Fruit fly (Drosophila melanogaster) whole organism: ENCODE data around the gene snRNP-U1-C.

Source experiments
- CG8478 ChIP-seq: fragments of >200 bp; optimal IDR thresholded peaks from 2 replicates; lab custom pipeline; 2018; ENCODE audit warnings: inconsistent platforms
- Dll ChIP-seq: fragments of >200 bp; optimal IDR thresholded peaks from 2 replicates; lab custom pipeline; 2017
- EcR ChIP-seq, 2 experiments: fragments of >200 bp; optimal IDR thresholded peaks; 2 replicates each; lab custom pipeline; 2017; ENCODE audit warnings: missing biosample characterization in 2 of 2, missing genetic modification characterization in 2 of 2, missing genetic modification reagents in 2 of 2
- pan ChIP-seq: fragments of >200 bp; optimal IDR thresholded peaks from 2 replicates; lab custom pipeline; 2017
- psq ChIP-seq: fragments of >200 bp; optimal IDR thresholded peaks from 2 replicates; lab custom pipeline; 2017
- usp ChIP-seq: fragments of >200 bp; optimal IDR thresholded peaks from 2 replicates; lab custom pipeline; 2017; ENCODE audit warnings: missing biosample characterization, missing genetic modification characterization, mixed read lengths

DNA sequence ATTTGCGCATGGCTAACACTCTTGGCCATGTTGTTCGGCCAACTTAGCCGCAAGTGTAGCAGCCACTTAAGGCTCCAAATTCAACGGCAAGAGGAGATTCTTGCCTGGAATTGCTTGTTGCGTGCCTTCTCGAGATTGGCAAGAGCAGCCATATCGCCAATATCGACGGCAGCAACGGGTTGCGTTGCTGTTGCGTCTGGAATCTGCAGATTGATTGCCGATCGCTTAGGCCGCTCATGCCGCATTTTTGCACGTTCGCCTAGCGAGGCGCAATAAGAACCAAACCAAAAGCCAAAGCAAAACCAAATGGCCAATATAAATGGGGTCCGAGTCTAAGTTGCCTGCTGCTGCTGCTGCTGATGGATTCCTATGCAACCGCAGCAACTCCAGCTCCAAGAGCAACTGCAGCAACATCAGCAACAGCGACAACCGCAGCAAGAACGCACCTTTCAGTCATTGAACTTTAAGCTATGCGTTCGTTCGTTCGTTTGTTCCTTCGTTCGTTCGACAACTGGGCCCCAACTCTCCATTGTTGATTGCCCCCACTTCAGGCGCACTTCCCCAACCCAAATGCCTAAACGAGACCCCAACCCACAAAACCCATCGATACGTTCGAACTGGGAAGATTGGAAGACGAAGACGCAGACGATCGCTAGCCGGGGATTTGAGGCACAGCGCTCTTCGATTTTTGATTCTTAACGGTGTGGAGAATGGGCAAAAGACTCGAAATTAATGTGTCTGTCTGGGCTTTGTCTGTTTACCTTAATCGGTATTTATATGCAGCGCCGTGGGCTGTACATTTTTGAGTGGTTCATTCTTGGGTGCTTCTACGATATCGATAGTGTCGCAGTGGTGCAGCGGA, 5.7 kb upstream of the snRNP-U1-C start:
- TF ChIP-seq CG8478 (no peak), usp (GFP tag; lab: Kevin White, UChicago) (no peak), pan (no peak), Dll (lab: Kevin White, UChicago) (no peak), EcR (GFP tag; optimal IDR thresholded peaks at IDR 0.05; lab: Kevin White, UChicago) (no peak), psq (lab: Kevin White, UChicago) (no peak)
